Comparison of ENCODE assay signal across 1 fruit fly cellular context in the genomic region with DNA sequence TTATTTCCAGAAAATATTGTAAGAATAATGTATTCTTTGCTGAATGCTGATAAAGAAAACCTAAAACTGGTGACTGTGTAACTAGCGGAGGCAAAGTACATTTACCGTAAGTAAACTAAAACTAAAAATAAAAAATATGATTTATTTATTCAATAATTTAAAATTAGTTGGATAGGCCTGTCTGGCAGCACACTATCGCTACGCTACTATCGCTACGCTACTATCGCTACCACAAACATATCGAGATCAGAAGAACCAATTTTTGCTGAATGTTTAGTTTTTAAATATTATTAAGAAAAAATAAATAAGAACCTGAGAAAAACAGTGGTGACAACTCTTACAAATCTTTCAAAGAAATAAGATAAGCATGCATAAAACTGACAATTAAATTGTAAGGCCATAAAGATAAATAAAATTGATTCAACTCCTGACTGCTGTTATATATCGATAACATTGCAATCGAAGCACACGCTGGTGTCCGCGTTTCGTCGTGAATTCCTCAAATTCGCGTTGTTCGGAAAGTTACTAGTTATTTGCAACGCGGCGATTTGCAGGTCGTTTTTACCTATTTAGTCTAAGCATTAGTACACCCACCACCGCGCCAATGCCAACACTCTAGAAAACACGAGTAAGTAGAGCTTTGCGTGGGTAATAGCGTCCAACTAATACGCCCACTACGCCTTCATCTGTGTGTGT.
TF ChIP-seq lines count a peak whose summit lies in the region.

TSS of gene Wdr33 (plus strand) at position 438 of the 696 bp plus-strand sequence.

TF ChIP-seq in whole organism, embryonic, 481 proteins besides CTCF, POLR2A, EP300 and RAD21 (continued from another document):
- TF ChIP-seq tup (GFP tag; optimal IDR thresholded peaks at IDR 0.05; lab: Kevin White, UChicago) (no peak), luna (GFP tag; optimal IDR thresholded peaks at IDR 0.05; lab: Kevin White, UChicago) (no peak), CG3281 (GFP tag; optimal IDR thresholded peaks at IDR 0.05; lab: Kevin White, UChicago) (no peak), ham (GFP tag; IDR thresholded peaks at IDR 0.05; lab: Robert Waterston, UW) (no peak), ERR (GFP tag; optimal IDR thresholded peaks at IDR 0.05; lab: Kevin White, UChicago) (no peak), ase (GFP tag; IDR thresholded peaks at IDR 0.05; lab: Robert Waterston, UW) (no peak; the same call in 2 of the 3 replicates), CG9876 (GFP tag; optimal IDR thresholded peaks at IDR 0.05; lab: Kevin White, UChicago) (no peak), sc (optimal IDR thresholded peaks at IDR 0.05; lab: Kevin White, UChicago) (no peak), sc (GFP tag; optimal IDR thresholded peaks at IDR 0.05; lab: Kevin White, UChicago) (no peak), jumu (GFP tag; optimal IDR thresholded peaks at IDR 0.05; lab: Kevin White, UChicago) (no peak), HLHmδ (GFP tag; optimal IDR thresholded peaks at IDR 0.05; lab: Kevin White, UChicago) (no peak), CG12219 (GFP tag; optimal IDR thresholded peaks at IDR 0.05; lab: Kevin White, UChicago) (no peak), otp (GFP tag; IDR thresholded peaks at IDR 0.05; lab: Robert Waterston, UW) (no peak), CG6765 (GFP tag; optimal IDR thresholded peaks at IDR 0.05; lab: Kevin White, UChicago) (no peak), Hsf (GFP tag; optimal IDR thresholded peaks at IDR 0.05; lab: Kevin White, UChicago) (no peak), Scr (GFP tag; IDR thresholded peaks at IDR 0.05; lab: Robert Waterston, UW; ENCODE audit: partially characterized antibody) (peak; percentile 95), CG1792 (GFP tag; optimal IDR thresholded peaks at IDR 0.05; lab: Kevin White, UChicago) (no peak), CG32532 (GFP tag; IDR thresholded peaks at IDR 0.05; lab: Robert Waterston, UW) (peak; percentile 62), Doc2 (GFP tag; IDR thresholded peaks at IDR 0.05; lab: Robert Waterston, UW) (no peak), Max (GFP tag; optimal IDR thresholded peaks at IDR 0.05; lab: Kevin White, UChicago) (no peak), lola (GFP tag; optimal IDR thresholded peaks at IDR 0.05; lab: Kevin White, UChicago) (peak in 1 of 3 experiments; percentile 56), CG1529 (GFP tag; optimal IDR thresholded peaks at IDR 0.05; lab: Kevin White, UChicago) (peak; percentile 8), CG1603 (tag; optimal IDR thresholded peaks at IDR 0.05; lab: Kevin White, UChicago) (no peak), CG4360 (GFP tag; IDR thresholded peaks at IDR 0.05; lab: Robert Waterston, UW) (no peak), grau (tag; optimal IDR thresholded peaks at IDR 0.05; lab: Kevin White, UChicago) (peak; percentile 42), twi (tag; optimal IDR thresholded peaks at IDR 0.05; lab: Kevin White, UChicago) (no peak), CG11085 (GFP tag; IDR thresholded peaks at IDR 0.05; lab: Robert Waterston, UW) (no peak), nerfin-2 (GFP tag; IDR thresholded peaks at IDR 0.05; lab: Robert Waterston, UW; ENCODE audit: partially characterized antibody) (peak; percentile 82), CG42726 (GFP tag; IDR thresholded peaks at IDR 0.05; lab: Robert Waterston, UW; ENCODE audit: partially characterized antibody) (peak; percentile 68; the same call in 1 of the 2 replicates), en (GFP tag; optimal IDR thresholded peaks at IDR 0.05; lab: Kevin White, UChicago) (no peak), Side (GFP tag; optimal IDR thresholded peaks at IDR 0.05; lab: Kevin White, UChicago) (no peak), sisA (GFP tag; IDR thresholded peaks at IDR 0.05; lab: Robert Waterston, UW) (peak; percentile 25; the same call in 1 of the 2 replicates), CG11398 (GFP tag; optimal IDR thresholded peaks at IDR 0.05; lab: Kevin White, UChicago) (no peak), CG3065 (GFP tag; optimal IDR thresholded peaks at IDR 0.05; lab: Kevin White, UChicago) (no peak), HLH3B (GFP tag; IDR thresholded peaks at IDR 0.05; lab: Robert Waterston, UW) (peak; percentile 30; the same call in 1 of the 2 replicates), CG1233 (GFP tag; optimal IDR thresholded peaks at IDR 0.05; lab: Kevin White, UChicago) (no peak), NfI (GFP tag; optimal IDR thresholded peaks at IDR 0.05; lab: Kevin White, UChicago) (peak; percentile 26), Nf-YC (tag; optimal IDR thresholded peaks at IDR 0.05; lab: Kevin White, UChicago) (peak; percentile 31), CG13624 (GFP tag; optimal IDR thresholded peaks at IDR 0.05; lab: Kevin White, UChicago) (no peak), Usf (GFP tag; optimal IDR thresholded peaks at IDR 0.05; lab: Kevin White, UChicago) (peak; percentile 21), Atf-2 (GFP tag; optimal IDR thresholded peaks at IDR 0.05; lab: Kevin White, UChicago) (no peak), psq (GFP tag; optimal IDR thresholded peaks at IDR 0.05; lab: Kevin White, UChicago) (no peak), vnd (GFP tag; IDR thresholded peaks at IDR 0.05; lab: Robert Waterston, UW; ENCODE audit: partially characterized antibody) (peak; percentile 88), Mes4 (GFP tag; optimal IDR thresholded peaks at IDR 0.05; lab: Kevin White, UChicago) (no peak), CG6791 (GFP tag; IDR thresholded peaks at IDR 0.05; lab: Robert Waterston, UW; ENCODE audit: partially characterized antibody) (peak; percentile 91), Oaz (GFP tag; IDR thresholded peaks at IDR 0.05; lab: Robert Waterston, UW) (no peak), Poxn (GFP tag; IDR thresholded peaks at IDR 0.05; lab: Robert Waterston, UW) (no peak), CG7357 (GFP tag; IDR thresholded peaks at IDR 0.05; lab: Robert Waterston, UW) (no peak), chif (GFP tag; optimal IDR thresholded peaks at IDR 0.05; lab: Kevin White, UChicago) (no peak), CG12104 (GFP tag; optimal IDR thresholded peaks at IDR 0.05; lab: Kevin White, UChicago) (peak; percentile 27), pros (GFP tag; optimal IDR thresholded peaks at IDR 0.05; lab: Kevin White, UChicago) (no peak), Spps (tag; optimal IDR thresholded peaks at IDR 0.05; lab: Kevin White, UChicago) (no peak), CG7839 (tag; optimal IDR thresholded peaks at IDR 0.05; lab: Kevin White, UChicago) (no peak), trem (tag; optimal IDR thresholded peaks at IDR 0.05; lab: Kevin White, UChicago) (peak; percentile 15)
